Worm (Caenorhabditis elegans) whole organism, young adult: ENCODE results near the gene nhr-206.

Source experiments
- B0336.3 ChIP-seq: fragments of 200-800 bp; sonication (Bioruptor generic); IDR thresholded peaks from 2 replicates; pipeline ENCODE4 v1.3.6; 2022; ENCODE audit warnings: missing genetic modification characterization, missing compliant biosample characterization
- F10E7.11 ChIP-seq: sonication (generic microtip); optimal IDR thresholded peaks from 2 replicates; lab custom pipeline; 2017; ENCODE audit warnings: mild to moderate bottlenecking, missing genetic modification characterization, moderate library complexity, missing compliant biosample characterization
- F22D6.2 ChIP-seq: sonication (generic microtip); optimal IDR thresholded peaks from 2 replicates; lab custom pipeline; 2016; ENCODE audit warnings: mild to moderate bottlenecking, missing genetic modification characterization, missing compliant biosample characterization
- F37B4.10 ChIP-seq: fragments of 200-800 bp; sonication (Bioruptor generic); IDR thresholded peaks from 2 replicates; pipeline ENCODE4 v1.3.6; 2022; ENCODE audit warnings: missing genetic modification characterization, missing compliant biosample characterization
- F49E8.2 ChIP-seq: sonication (generic microtip); optimal IDR thresholded peaks from 3 replicates; lab custom pipeline; 2017; ENCODE audit warnings: missing genetic modification characterization, mild to moderate bottlenecking, missing compliant biosample characterization, antibody characterized with exemption, moderate library complexity; ENCODE audit not compliant: insufficient read depth
- F57C9.4 ChIP-seq: sonication (generic microtip); optimal IDR thresholded peaks from 2 replicates; lab custom pipeline; 2017; ENCODE audit warnings: mild to moderate bottlenecking, missing genetic modification characterization, missing compliant biosample characterization
- Y53G8AR.9 ChIP-seq: fragments of 200-800 bp; sonication (Bioruptor generic); conservative IDR thresholded peaks from 2 replicates; pipeline ENCODE4 v1.3.6; 2022; ENCODE audit warnings: missing genetic modification reagents, missing genetic modification characterization, missing compliant biosample characterization
- Y56A3A.18 ChIP-seq: fragments of 200-800 bp; sonication (Bioruptor generic); IDR thresholded peaks from 2 replicates; pipeline ENCODE4 v1.3.6; 2022; ENCODE audit warnings: missing genetic modification reagents, missing genetic modification characterization, missing compliant biosample characterization
- Y67H2A.10 ChIP-seq: fragments of 200-800 bp; sonication (Bioruptor generic); conservative IDR thresholded peaks from 2 replicates; pipeline ENCODE4 v1.3.6; 2022; ENCODE audit warnings: missing genetic modification reagents, missing genetic modification characterization, missing compliant biosample characterization
- ama-1 ChIP-seq, 3 experiments: fragments of 150-350 bp in 1 of 3; sonication (generic microtip) in 2 of 3; optimal IDR thresholded peaks; 2 replicates each; lab custom pipeline; 2014 to 2018; ENCODE audit warnings: missing biosample characterization in 2 of 3, missing genetic modification characterization in 2 of 3, missing genetic modification reagents in 2 of 3
- atf-7 ChIP-seq: sonication (generic microtip); optimal IDR thresholded peaks from 2 replicates; lab custom pipeline; 2017; ENCODE audit warnings: mild to moderate bottlenecking, missing genetic modification characterization, missing compliant biosample characterization
- attf-6 ChIP-seq: fragments of 200-800 bp; sonication (Bioruptor generic); IDR thresholded peaks from 2 replicates; pipeline ENCODE4 v1.3.6; 2022; ENCODE audit warnings: missing genetic modification reagents, missing genetic modification characterization, missing compliant biosample characterization
- cebp-2 ChIP-seq: fragments of 200-800 bp; sonication (Bioruptor generic); IDR thresholded peaks from 2 replicates; pipeline ENCODE4 v1.3.6; 2022; ENCODE audit warnings: missing genetic modification characterization, missing compliant biosample characterization
- ceh-58 ChIP-seq: fragments of 200-800 bp; sonication (Bioruptor generic); IDR thresholded peaks from 2 replicates; pipeline ENCODE4 v1.3.6; 2022; ENCODE audit warnings: missing genetic modification characterization, missing compliant biosample characterization
- ceh-91 ChIP-seq: fragments of 200-800 bp; sonication (Bioruptor generic); IDR thresholded peaks from 2 replicates; pipeline ENCODE4 v1.3.6; 2022; ENCODE audit warnings: missing genetic modification reagents, missing genetic modification characterization, missing compliant biosample characterization
- die-1 ChIP-seq: sonication (generic microtip); optimal IDR thresholded peaks from 2 replicates; lab custom pipeline; 2016; ENCODE audit warnings: missing genotype, mild to moderate bottlenecking, missing genetic modification characterization, missing compliant biosample characterization
- dpff-1 ChIP-seq: sonication (generic microtip); optimal IDR thresholded peaks from 2 replicates; lab custom pipeline; 2017; ENCODE audit warnings: mild to moderate bottlenecking, missing genetic modification characterization, missing compliant biosample characterization
- ekl-4 ChIP-seq: fragments of 200-800 bp; sonication (Bioruptor generic); IDR thresholded peaks from 2 replicates; pipeline ENCODE4 v1.3.6; 2022; ENCODE audit warnings: missing genetic modification reagents, missing genetic modification characterization, missing compliant biosample characterization
- him-1 ChIP-seq: sonication (generic microtip); optimal IDR thresholded peaks from 2 replicates; lab custom pipeline; 2016; ENCODE audit warnings: missing genotype, missing genetic modification reagents, missing genetic modification characterization, missing compliant biosample characterization
- hrde-1 ChIP-seq: sonication (generic microtip); optimal IDR thresholded peaks from 2 replicates; lab custom pipeline; 2016; ENCODE audit warnings: missing genetic modification characterization, mild to moderate bottlenecking, missing compliant biosample characterization, moderate library complexity, missing genotype, missing genetic modification reagents, borderline replicate concordance
- hsf-1 ChIP-seq: fragments of 200-800 bp; sonication (Bioruptor generic); IDR thresholded peaks from 2 replicates; pipeline ENCODE4 v1.3.6; 2022; ENCODE audit warnings: missing genetic modification reagents, missing genetic modification characterization, missing compliant biosample characterization
- madf-10 ChIP-seq: sonication (generic microtip); optimal IDR thresholded peaks from 2 replicates; lab custom pipeline; 2016; ENCODE audit warnings: mild to moderate bottlenecking, missing genetic modification characterization, missing compliant biosample characterization
- madf-6 ChIP-seq: fragments of 200-800 bp; sonication (Bioruptor generic); IDR thresholded peaks from 2 replicates; pipeline ENCODE4 v1.3.6; 2022; ENCODE audit warnings: missing genetic modification reagents, missing genetic modification characterization, missing compliant biosample characterization
- mcd-1 ChIP-seq: fragments of 200-800 bp; sonication (Bioruptor generic); IDR thresholded peaks from 2 replicates; pipeline ENCODE4 v1.3.6; 2022; ENCODE audit warnings: missing genetic modification reagents, missing genetic modification characterization, missing compliant biosample characterization
- mes-4 ChIP-seq: sonication (generic microtip); optimal IDR thresholded peaks from 2 replicates; lab custom pipeline; 2016; ENCODE audit warnings: missing genotype, missing genetic modification characterization, missing compliant biosample characterization
- nfya-1 ChIP-seq: sonication (generic microtip); optimal IDR thresholded peaks from 2 replicates; lab custom pipeline; 2017; ENCODE audit warnings: antibody characterized with exemption, missing compliant biosample characterization, missing genetic modification characterization, borderline replicate concordance; ENCODE audit not compliant: insufficient read depth
- nhr-120 ChIP-seq: fragments of 200-800 bp; sonication (Bioruptor generic); IDR thresholded peaks from 2 replicates; pipeline ENCODE4 v1.3.6; 2022; ENCODE audit warnings: missing genetic modification characterization, missing compliant biosample characterization
- nhr-80 ChIP-seq: sonication (generic microtip); optimal IDR thresholded peaks from 2 replicates; lab custom pipeline; 2016; ENCODE audit warnings: missing genetic modification characterization, missing compliant biosample characterization
- nhr-90 ChIP-seq: sonication (generic microtip); optimal IDR thresholded peaks from 2 replicates; lab custom pipeline; 2016; ENCODE audit warnings: missing genotype, mild to moderate bottlenecking, missing genetic modification characterization, missing compliant biosample characterization
- pha-4 ChIP-seq: fragments of 150-350 bp; sonication (generic microtip); optimal IDR thresholded peaks from 2 replicates; lab custom pipeline; 2014; ENCODE audit warnings: missing biosample characterization, missing genetic modification reagents, missing genetic modification characterization
- repo-1 ChIP-seq: sonication (generic microtip); optimal IDR thresholded peaks from 2 replicates; lab custom pipeline; 2017; ENCODE audit warnings: mild to moderate bottlenecking, missing genetic modification characterization, missing compliant biosample characterization
- sdz-38 ChIP-seq: sonication (generic microtip); optimal IDR thresholded peaks from 2 replicates; lab custom pipeline; 2016; ENCODE audit warnings: missing genotype, missing genetic modification characterization, missing compliant biosample characterization
- snpc-1.1 ChIP-seq: sonication (generic microtip); optimal IDR thresholded peaks from 2 replicates; lab custom pipeline; 2017; ENCODE audit warnings: missing genetic modification characterization, mild to moderate bottlenecking, missing compliant biosample characterization, antibody characterized with exemption, moderate library complexity, missing genotype, missing genetic modification reagents; ENCODE audit not compliant: insufficient read depth
- snpc-3.4 ChIP-seq: sonication (generic microtip); optimal IDR thresholded peaks from 2 replicates; lab custom pipeline; 2017; ENCODE audit warnings: missing genetic modification characterization, mild to moderate bottlenecking, missing compliant biosample characterization, antibody characterized with exemption, moderate library complexity, missing genotype, missing genetic modification reagents
- snpc-4 ChIP-seq, 5 experiments: fragments of 150-350 bp in 1 of 5; sonication (generic microtip) in 4 of 5; optimal IDR thresholded peaks; 2 replicates each; lab custom pipeline; 2014 to 2018; ENCODE audit warnings: missing genetic modification characterization in 5 of 5, missing biosample characterization in 3 of 5, antibody characterized with exemption in 2 of 5, mild to moderate bottlenecking in 2 of 5, missing compliant biosample characterization in 2 of 5, missing genotype in 2 of 5, moderate library complexity in 2 of 5, missing genetic modification reagents in 1 of 5
- sptf-2 ChIP-seq: fragments of 200-800 bp; sonication (Bioruptor generic); optimal IDR thresholded peaks from 2 replicates; lab custom pipeline; 2018; ENCODE audit warnings: mild to moderate bottlenecking, missing genetic modification characterization, missing compliant biosample characterization
- tbp1 ChIP-seq: fragments of 200-800 bp; sonication (Bioruptor generic); optimal IDR thresholded peaks from 2 replicates; lab custom pipeline; 2018; ENCODE audit warnings: mild to moderate bottlenecking, missing genetic modification characterization, missing compliant biosample characterization
- unc-130 ChIP-seq: sonication (generic microtip); optimal IDR thresholded peaks from 2 replicates; lab custom pipeline; 2016; ENCODE audit warnings: missing genetic modification reagents, missing genetic modification characterization, missing compliant biosample characterization
- unc-62 ChIP-seq: fragments of 150-350 bp; optimal IDR thresholded peaks from 2 replicates; lab custom pipeline; 2014; ENCODE audit warnings: missing biosample characterization, missing genetic modification reagents, missing genetic modification characterization
- zim-3 ChIP-seq: sonication (generic microtip); optimal IDR thresholded peaks from 2 replicates; lab custom pipeline; 2017; ENCODE audit warnings: mild to moderate bottlenecking, missing genetic modification characterization, moderate library complexity, missing compliant biosample characterization
- ztf-26 ChIP-seq: sonication (generic microtip); optimal IDR thresholded peaks from 2 replicates; lab custom pipeline; 2017; ENCODE audit warnings: missing genetic modification characterization, missing compliant biosample characterization

The nhr-206 gene

DNA sequence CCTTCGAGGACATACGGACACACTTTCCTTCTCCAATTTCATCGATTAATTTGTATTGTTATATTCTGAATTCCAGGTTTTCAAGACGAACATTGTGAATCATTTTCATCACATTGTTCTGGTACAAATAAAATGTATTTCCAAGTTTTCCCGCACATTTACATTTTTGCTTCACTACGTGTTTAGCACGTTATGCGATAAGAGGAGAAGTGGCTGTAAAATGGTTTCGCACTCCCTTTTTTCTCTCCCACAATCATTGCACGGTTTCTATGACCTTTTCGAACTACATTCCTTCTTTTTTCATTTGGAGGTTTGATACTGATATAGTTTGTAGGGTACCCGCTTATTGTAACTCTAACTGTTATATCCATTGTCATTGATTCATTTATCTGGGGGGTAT, 21.9 kb downstream of the nhr-206 start:
- TF ChIP-seq madf-6 (GFP tag; lab: Robert Waterston, UW) (no peak), nhr-80 (tag; lab: Kevin White, UChicago) (peak; percentile 70), hsf-1 (GFP tag; lab: Robert Waterston, UW) (no peak)

DNA sequence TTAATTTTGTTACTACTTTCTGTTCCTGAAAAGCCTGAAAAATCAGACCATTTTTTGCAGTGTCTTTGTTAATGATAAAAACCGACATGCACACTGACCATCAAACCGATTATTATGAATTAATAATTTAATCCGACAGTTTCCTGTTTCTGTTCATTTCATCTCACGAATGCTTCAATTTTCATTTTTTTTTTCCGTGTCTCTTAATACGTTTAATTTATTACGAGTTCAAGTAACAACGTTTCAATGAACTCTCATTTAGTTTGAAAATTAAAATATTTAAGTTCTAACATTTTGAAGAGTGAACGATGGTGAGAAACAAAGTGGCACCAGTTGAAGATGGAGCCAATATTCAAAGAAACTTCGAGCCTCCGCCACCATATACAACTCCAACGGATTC, 22.9 kb downstream of the nhr-206 start, which contains the start of gene spin-1:
Gene spin-1 (plus strand): TSS at position 301 of the 400 bp plus-strand sequence.
- TF ChIP-seq mes-4 (no peak), tbp1 (GFP tag; lab: Kevin White, UChicago) (no peak), Y53G8AR.9 (GFP tag; lab: Robert Waterston, UW) (no peak), F22D6.2 (tag; lab: Kevin White, UChicago) (no peak), ceh-91 (GFP tag; lab: Robert Waterston, UW) (no peak), unc-62 (GFP tag; lab: Kevin White, UChicago) (no peak), attf-6 (GFP tag; lab: Robert Waterston, UW) (no peak), nfya-1 (tag; lab: Kevin White, UChicago) (no peak), zim-3 (tag; lab: Kevin White, UChicago) (no peak), snpc-4 (GFP tag; optimal IDR thresholded peaks at IDR 0.05; lab: Kevin White, UChicago) (no peak), snpc-4 (tag; optimal IDR thresholded peaks at IDR 0.05; lab: Kevin White, UChicago) (no peak), him-1 (tag; lab: Kevin White, UChicago) (no peak), Y56A3A.18 (GFP tag; lab: Robert Waterston, UW) (no peak), atf-7 (tag; lab: Kevin White, UChicago) (no peak), F57C9.4 (no peak), ekl-4 (no peak), dpff-1 (tag; lab: Kevin White, UChicago) (no peak), pha-4 (tag; lab: Kevin White, UChicago) (no peak), die-1 (tag; lab: Kevin White, UChicago) (no peak)

DNA sequence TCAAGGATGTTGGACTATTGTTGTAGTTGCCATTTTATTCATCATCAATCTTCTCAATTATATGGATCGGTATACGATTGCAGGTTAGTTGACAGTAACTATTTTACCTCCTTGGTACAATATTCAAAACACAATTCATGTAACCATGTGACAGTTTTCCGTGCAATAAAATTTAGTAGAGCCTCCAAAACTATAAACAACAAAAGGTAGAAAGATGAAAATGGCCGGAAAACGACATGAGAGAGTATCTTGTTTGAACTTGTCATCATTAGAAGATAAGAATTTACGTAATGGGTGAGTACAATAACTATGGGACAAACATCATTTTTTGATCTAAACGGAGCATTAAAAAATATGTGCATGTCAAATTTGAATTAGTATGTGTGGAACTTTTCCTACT, 23.3 kb downstream of the nhr-206 start:
- no peak for TF ChIP-seq nhr-120 (GFP tag; lab: Robert Waterston, UW)
- no peak for TF ChIP-seq mcd-1
- TF ChIP-seq sptf-2 (GFP tag; lab: Kevin White, UChicago) = no peak
- no peak for TF ChIP-seq dpff-1 (tag; lab: Kevin White, UChicago)
- TF ChIP-seq nhr-80 (tag; lab: Kevin White, UChicago) = peak; percentile 27
- TF ChIP-seq cebp-2 (GFP tag; lab: Robert Waterston, UW) = no peak
- TF ChIP-seq snpc-1.1 (tag; lab: Kevin White, UChicago) = no peak
- TF ChIP-seq madf-10 (tag; lab: Kevin White, UChicago) = no peak

DNA sequence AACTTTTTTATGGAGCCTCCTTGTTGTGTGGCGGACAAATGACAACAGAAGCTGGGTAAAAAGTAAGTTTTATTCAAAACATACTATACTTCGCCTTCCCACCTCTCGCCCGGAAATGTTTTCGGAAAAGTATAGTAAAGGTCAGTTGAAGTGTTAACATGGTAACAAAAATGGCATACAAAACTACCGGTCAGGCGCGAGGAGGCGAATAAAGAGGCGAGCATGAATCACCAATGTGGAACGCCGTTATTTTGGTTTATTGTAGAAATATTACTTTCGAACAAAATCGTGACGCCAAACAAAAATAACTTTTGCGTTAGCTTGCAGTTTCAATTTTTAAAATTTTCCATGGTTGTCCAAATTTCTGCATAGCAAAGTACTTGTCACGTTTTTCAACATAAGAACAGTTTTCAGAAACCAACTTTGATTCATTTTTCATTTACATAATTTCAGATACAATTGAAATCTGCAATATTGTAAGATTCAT, 25.8 kb downstream of the nhr-206 start, which contains the start of gene C13C4.8:
Gene C13C4.8 (plus strand): TSS at position 437 of the 487 bp plus-strand sequence.
- TF ChIP-seq F49E8.2 (tag; lab: Kevin White, UChicago) = no peak
- no peak for TF ChIP-seq B0336.3 (GFP tag; lab: Robert Waterston, UW)
- no peak for TF ChIP-seq nhr-120 (GFP tag; lab: Robert Waterston, UW)
- no peak for TF ChIP-seq ceh-58 (GFP tag; lab: Robert Waterston, UW)
- TF ChIP-seq ekl-4 = no peak
- TF ChIP-seq unc-130 (GFP tag; lab: Kevin White, UChicago) = no peak
- no peak for TF ChIP-seq hrde-1
- TF ChIP-seq Y67H2A.10 (GFP tag; lab: Robert Waterston, UW) = no peak
- TF ChIP-seq repo-1 (tag; lab: Kevin White, UChicago) = no peak
- TF ChIP-seq mes-4 = no peak
- TF ChIP-seq ztf-26 (tag; lab: Kevin White, UChicago) = no peak
- TF ChIP-seq F10E7.11 (tag; lab: Kevin White, UChicago) = no peak
- no peak for TF ChIP-seq sdz-38 (tag; lab: Kevin White, UChicago)
- TF ChIP-seq F37B4.10 = no peak
- no peak for TF ChIP-seq snpc-3.4 (tag; lab: Kevin White, UChicago)
- TF ChIP-seq nhr-90 = no peak
- no peak for TF ChIP-seq F22D6.2 (tag; lab: Kevin White, UChicago)
- TF ChIP-seq Y53G8AR.9 (GFP tag; lab: Robert Waterston, UW) = no peak
- TF ChIP-seq ama-1 (optimal IDR thresholded peaks at IDR 0.05; lab: Kevin White, UChicago) = no peak
- no peak for TF ChIP-seq ama-1 (GFP tag; optimal IDR thresholded peaks at IDR 0.05; lab: Kevin White, UChicago)
